Fruit fly (Drosophila melanogaster): ENCODE data around the gene sba.

sba gene

DNA sequence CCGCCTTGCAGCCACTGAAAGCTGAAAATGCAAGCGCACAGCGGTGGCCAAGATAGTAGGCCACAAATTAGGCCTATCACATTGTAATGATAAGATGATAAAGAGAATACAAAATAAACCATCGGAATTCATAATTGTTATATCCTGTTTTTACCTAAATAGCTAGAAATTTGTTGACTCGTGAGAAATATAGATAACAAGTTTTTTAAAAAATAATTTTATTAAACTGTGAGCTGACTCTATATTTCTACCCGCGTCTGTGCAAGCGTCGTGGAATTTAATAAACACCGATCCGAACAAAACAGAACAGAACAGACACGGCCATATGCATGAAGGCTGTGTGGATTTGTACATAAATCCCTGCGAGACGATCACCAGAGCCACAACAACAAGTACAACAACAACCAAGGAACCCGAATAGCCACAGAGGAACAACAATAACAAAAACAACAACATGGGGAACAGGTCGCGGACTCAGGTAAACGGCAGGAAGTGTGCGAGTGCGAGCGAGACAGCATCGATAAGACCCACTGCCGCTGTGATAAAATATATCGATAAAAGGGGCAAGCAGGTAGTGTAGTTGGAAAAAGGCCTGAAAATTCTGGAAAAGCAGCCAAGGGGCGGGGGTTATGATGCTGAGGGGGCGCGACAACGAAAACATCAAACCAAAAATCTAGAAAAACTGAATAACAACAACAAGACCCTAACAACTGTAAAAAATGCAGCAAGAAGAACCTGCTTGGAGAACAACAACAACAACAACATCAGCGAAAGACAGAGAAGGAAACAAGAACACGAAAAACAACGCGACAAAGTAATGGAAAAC, 36.3 kb downstream of the sba start (continued):
- TF ChIP-seq CG18011 (GFP tag; optimal IDR thresholded peaks at IDR 0.05) (peak; percentile 13), CG8388 (GFP tag; optimal IDR thresholded peaks at IDR 0.05) (peak; percentile 91), CG7987 (GFP tag; optimal IDR thresholded peaks at IDR 0.05) (peak; percentile 3), gcm (GFP tag; optimal IDR thresholded peaks at IDR 0.05) (peak; percentile 93), CG12236 (GFP tag; optimal IDR thresholded peaks at IDR 0.05) (peak; percentile 58), Gug (GFP tag; IDR thresholded peaks at IDR 0.05) (peak; percentile 52; the same call in 3 of the 4 replicates), CG11085 (GFP tag; IDR thresholded peaks at IDR 0.05) (0 out of 2 replicates have a peak, but pooled peaks have one; percentile 24), CG9609 (GFP tag; optimal IDR thresholded peaks at IDR 0.05) (peak; percentile 64), gce (GFP tag; IDR thresholded peaks at IDR 0.05) (peak; percentile 77; the same call in 2 of the 3 replicates), bsh (GFP tag; optimal IDR thresholded peaks at IDR 0.05) (peak; percentile 90 to 94), hbn (GFP tag; IDR thresholded peaks at IDR 0.05; ENCODE audit: partially characterized antibody) (no peak), disco-r (GFP tag; optimal IDR thresholded peaks at IDR 0.05) (peak; percentile 34), CG6791 (GFP tag; IDR thresholded peaks at IDR 0.05; ENCODE audit: partially characterized antibody) (no peak), zfh1 (GFP tag; IDR thresholded peaks at IDR 0.05) (peak; percentile 90), CG8478 (optimal IDR thresholded peaks at IDR 0.05) (no peak), CG18764 (GFP tag; optimal IDR thresholded peaks at IDR 0.05) (peak; percentile 74), row (GFP tag; IDR thresholded peaks at IDR 0.05) (peak; percentile 93), tx (GFP tag; optimal IDR thresholded peaks at IDR 0.05) (peak; percentile 35), E2f2 (GFP tag; IDR thresholded peaks at IDR 0.05) (peak; percentile 69), Sry-δ (GFP tag; optimal IDR thresholded peaks at IDR 0.05) (peak; percentile 1), unc-4 (GFP tag; IDR thresholded peaks at IDR 0.05; ENCODE audit: partially characterized antibody) (no peak), zfh2 (GFP tag; optimal IDR thresholded peaks at IDR 0.05) (peak; percentile 8), stwl (tag; optimal IDR thresholded peaks at IDR 0.05) (peak; percentile 71), amos (GFP tag; IDR thresholded peaks at IDR 0.05; ENCODE audit: partially characterized antibody) (no peak), zf30C (GFP tag; optimal IDR thresholded peaks at IDR 0.05) (no peak), MBD-R2 (GFP tag; IDR thresholded peaks at IDR 0.05) (peak; percentile 42; the same call in 1 of the 2 replicates), Ets97D (GFP tag; optimal IDR thresholded peaks at IDR 0.05) (peak; percentile 37), sim (GFP tag; IDR thresholded peaks at IDR 0.05) (peak; percentile 83), CG12299 (tag; optimal IDR thresholded peaks at IDR 0.05) (peak; percentile 84), chif (GFP tag; optimal IDR thresholded peaks at IDR 0.05) (peak; percentile 76 to 88), pan (optimal IDR thresholded peaks at IDR 0.05) (no peak), pan (GFP tag; optimal IDR thresholded peaks at IDR 0.05 in 1 of 2, IDR thresholded peaks at IDR 0.05 in 1 of 2) (peak in 1 of 2 experiments; percentile 77), p53 (GFP tag; optimal IDR thresholded peaks at IDR 0.05) (peak; percentile 6), ewg (GFP tag; optimal IDR thresholded peaks at IDR 0.05) (peak; percentile 67), HLHmδ (GFP tag; optimal IDR thresholded peaks at IDR 0.05) (no peak), CG1603 (tag; optimal IDR thresholded peaks at IDR 0.05) (peak; percentile 76), CG30431 (GFP tag; optimal IDR thresholded peaks at IDR 0.05) (peak; percentile 68), CG13287 (GFP tag; IDR thresholded peaks at IDR 0.05; ENCODE audit: partially characterized antibody) (no peak), mld (GFP tag; IDR thresholded peaks at IDR 0.05; ENCODE audit: partially characterized antibody) (no peak), Hr39 (optimal IDR thresholded peaks at IDR 0.05) (no peak), CG6254 (GFP tag; optimal IDR thresholded peaks at IDR 0.05) (peak; percentile 91), nerfin-2 (GFP tag; IDR thresholded peaks at IDR 0.05; ENCODE audit: partially characterized antibody) (no peak), sisA (GFP tag; IDR thresholded peaks at IDR 0.05) (peak; percentile 83), Scr (GFP tag; IDR thresholded peaks at IDR 0.05; ENCODE audit: partially characterized antibody) (0 out of 2 replicates have a peak, but pooled peaks have one; percentile 29), C15 (GFP tag; IDR thresholded peaks at IDR 0.05) (0 out of 3 replicates have a peak, but pooled peaks have one; percentile 35), CG4617 (GFP tag; optimal IDR thresholded peaks at IDR 0.05; ENCODE audit: borderline replicate concordance) (peak; percentile 37), CG10462 (GFP tag; optimal IDR thresholded peaks at IDR 0.05) (peak; percentile 74), oc (tag; optimal IDR thresholded peaks at IDR 0.05) (peak; percentile 81)

Measured in whole organism, embryonic.